Worm (Caenorhabditis elegans) whole organism, L1 larva: ENCODE data around the gene mup-2.
A peak's percentile ranks its signal among the peaks of the same experiment; 100 is the strongest.

Experiments used
- C04F5.9 ChIP-seq: sonication (generic microtip); optimal IDR thresholded peaks from 2 replicates; lab custom pipeline; 2016; ENCODE audit warnings: missing genetic modification characterization, missing compliant biosample characterization
- alr-1 ChIP-seq: fragments of 200-800 bp; sonication (Bioruptor generic); optimal IDR thresholded peaks from 2 replicates; lab custom pipeline; 2018; ENCODE audit warnings: borderline replicate concordance, mild to moderate bottlenecking, missing genetic modification characterization, missing compliant biosample characterization
- ceh-63 ChIP-seq: fragments of 200-800 bp; sonication (Bioruptor generic); optimal IDR thresholded peaks from 2 replicates; lab custom pipeline; 2018; ENCODE audit warnings: mild to moderate bottlenecking, missing genetic modification characterization, missing compliant biosample characterization
- ceh-8 ChIP-seq: fragments of 200-800 bp; sonication (Bioruptor generic); optimal IDR thresholded peaks from 2 replicates; lab custom pipeline; 2018; ENCODE audit warnings: mild to moderate bottlenecking, missing genetic modification characterization, moderate library complexity, missing compliant biosample characterization
- ceh-82 ChIP-seq, 3 experiments: fragments of 150-350 bp in 1 of 3; sonication (generic microtip) in 2 of 3; optimal IDR thresholded peaks; 2 replicates each; lab custom pipeline; 2014 to 2017; ENCODE audit warnings: missing biosample characterization in 3 of 3, missing genetic modification characterization in 3 of 3
- ceh-88 ChIP-seq: fragments of 200-800 bp; sonication (Bioruptor generic); IDR thresholded peaks from 2 replicates; pipeline ENCODE4 v1.3.6; 2022; ENCODE audit warnings: missing genetic modification characterization, missing compliant biosample characterization
- ces-1 ChIP-seq: fragments of 150-350 bp; optimal IDR thresholded peaks from 2 replicates; lab custom pipeline; 2014; ENCODE audit warnings: missing biosample characterization, missing genetic modification reagents, missing genetic modification characterization
- efl-3 ChIP-seq: fragments of 200-800 bp; sonication (Bioruptor generic); optimal IDR thresholded peaks from 2 replicates; lab custom pipeline; 2018; ENCODE audit warnings: mild to moderate bottlenecking, missing genetic modification characterization, missing compliant biosample characterization
- egl-13 ChIP-seq: sonication (generic microtip); optimal IDR thresholded peaks from 2 replicates; lab custom pipeline; 2016; ENCODE audit warnings: missing genotype, missing genetic modification reagents, missing genetic modification characterization, missing compliant biosample characterization
- fkh-8 ChIP-seq: sonication (generic microtip); optimal IDR thresholded peaks from 2 replicates; lab custom pipeline; 2016; ENCODE audit warnings: mild to moderate bottlenecking, missing genetic modification characterization, missing compliant biosample characterization
- fos-1 ChIP-seq: fragments of 150-350 bp; optimal IDR thresholded peaks from 2 replicates; lab custom pipeline; 2014; ENCODE audit warnings: missing biosample characterization, missing genetic modification characterization
- grh-1 ChIP-seq: fragments of 200-800 bp; sonication (Bioruptor generic); IDR thresholded peaks from 2 replicates; pipeline ENCODE4 v1.3.6; 2022; ENCODE audit warnings: missing genetic modification reagents, missing genetic modification characterization, missing compliant biosample characterization
- hlh-4 ChIP-seq: sonication (generic microtip); optimal IDR thresholded peaks from 2 replicates; lab custom pipeline; 2016; ENCODE audit warnings: mild to moderate bottlenecking, missing genetic modification characterization, missing compliant biosample characterization
- hpl-2 ChIP-seq: fragments of 150-350 bp; optimal IDR thresholded peaks from 2 replicates; lab custom pipeline; 2014; ENCODE audit warnings: missing biosample characterization, missing genetic modification reagents, missing genetic modification characterization
- irx-1 ChIP-seq: sonication (generic microtip); optimal IDR thresholded peaks from 2 replicates; lab custom pipeline; 2016; ENCODE audit warnings: missing genetic modification characterization, missing compliant biosample characterization
- isw-1 ChIP-seq: fragments of 200-800 bp; sonication (Bioruptor generic); IDR thresholded peaks from 2 replicates; pipeline ENCODE4 v1.3.6; 2022; ENCODE audit warnings: missing genetic modification characterization, missing compliant biosample characterization
- jun-1 ChIP-seq: fragments of 150-350 bp; optimal IDR thresholded peaks from 2 replicates; lab custom pipeline; 2014; ENCODE audit warnings: missing biosample characterization, missing genetic modification reagents, missing genetic modification characterization
- lin-13 ChIP-seq: fragments of 150-350 bp; optimal IDR thresholded peaks from 2 replicates; lab custom pipeline; 2014; ENCODE audit warnings: missing biosample characterization, missing genetic modification reagents, missing genetic modification characterization
- lin-14 ChIP-seq: fragments of 200-800 bp; sonication (Bioruptor generic); optimal IDR thresholded peaks from 2 replicates; lab custom pipeline; 2018; ENCODE audit warnings: mild to moderate bottlenecking, missing genetic modification characterization, moderate library complexity, missing compliant biosample characterization
- lin-15B ChIP-seq: fragments of 150-350 bp; sonication (generic microtip); optimal IDR thresholded peaks from 3 replicates; lab custom pipeline; 2014; ENCODE audit warnings: missing biosample characterization, missing genetic modification characterization
- lin-35 ChIP-seq, 2 experiments: fragments of 150-350 bp; optimal IDR thresholded peaks; 2 replicates each; lab custom pipeline; 2014; ENCODE audit warnings: missing biosample characterization in 2 of 2, missing genetic modification characterization in 2 of 2, missing genetic modification reagents in 2 of 2
- lir-3 ChIP-seq: sonication (generic microtip); optimal IDR thresholded peaks from 2 replicates; lab custom pipeline; 2016; ENCODE audit warnings: mild to moderate bottlenecking, missing genetic modification characterization, moderate library complexity, missing compliant biosample characterization; ENCODE audit not compliant: poor library complexity
- lsy-2 ChIP-seq, 2 experiments: fragments of 150-350 bp; optimal IDR thresholded peaks; 2 replicates each; lab custom pipeline; 2014; ENCODE audit warnings: missing biosample characterization in 2 of 2, missing genetic modification characterization in 2 of 2
- mef-2 ChIP-seq: fragments of 150-350 bp; optimal IDR thresholded peaks from 2 replicates; lab custom pipeline; 2014; ENCODE audit warnings: missing biosample characterization, missing genetic modification characterization
- nhr-11 ChIP-seq: fragments of 150-350 bp; optimal IDR thresholded peaks from 2 replicates; lab custom pipeline; 2014; ENCODE audit warnings: missing biosample characterization, missing genetic modification characterization
- nhr-12 ChIP-seq: sonication (generic microtip); optimal IDR thresholded peaks from 2 replicates; lab custom pipeline; 2017; ENCODE audit warnings: missing biosample characterization, missing genetic modification characterization
- nhr-20 ChIP-seq: sonication (generic microtip); optimal IDR thresholded peaks from 2 replicates; lab custom pipeline; 2016; ENCODE audit warnings: mild to moderate bottlenecking, missing genetic modification characterization, missing compliant biosample characterization
- nhr-237 ChIP-seq: fragments of 150-350 bp; optimal IDR thresholded peaks from 2 replicates; lab custom pipeline; 2014; ENCODE audit warnings: missing biosample characterization, missing genetic modification characterization
- nhr-28 ChIP-seq: fragments of 150-350 bp; optimal IDR thresholded peaks from 2 replicates; lab custom pipeline; 2014; ENCODE audit warnings: missing biosample characterization, missing genetic modification characterization
- nhr-84 ChIP-seq: sonication (generic microtip); optimal IDR thresholded peaks from 2 replicates; lab custom pipeline; 2017; ENCODE audit warnings: missing biosample characterization, missing genetic modification characterization
- nhr-90 ChIP-seq: sonication (generic microtip); optimal IDR thresholded peaks from 2 replicates; lab custom pipeline; 2016; ENCODE audit warnings: mild to moderate bottlenecking, missing genetic modification characterization, missing compliant biosample characterization; ENCODE audit not compliant: poor library complexity
- pag-3 ChIP-seq: sonication (generic microtip); optimal IDR thresholded peaks from 2 replicates; lab custom pipeline; 2017; ENCODE audit warnings: missing genetic modification characterization, mild to moderate bottlenecking, missing compliant biosample characterization, antibody characterized with exemption, borderline replicate concordance; ENCODE audit not compliant: insufficient read depth
- skn-1 ChIP-seq: fragments of 150-350 bp; optimal IDR thresholded peaks from 2 replicates; lab custom pipeline; 2014; ENCODE audit warnings: missing biosample characterization, missing genetic modification characterization
- snpc-4 ChIP-seq: fragments of 150-350 bp; optimal IDR thresholded peaks from 2 replicates; lab custom pipeline; 2014; ENCODE audit warnings: missing biosample characterization, missing genetic modification characterization
- snu-23 ChIP-seq: sonication (generic microtip); optimal IDR thresholded peaks from 2 replicates; lab custom pipeline; 2016; ENCODE audit warnings: missing genetic modification characterization, missing compliant biosample characterization
- sox-4 ChIP-seq: sonication (generic microtip); optimal IDR thresholded peaks from 2 replicates; lab custom pipeline; 2016; ENCODE audit warnings: missing genetic modification characterization, missing compliant biosample characterization
- sptf-1 ChIP-seq: fragments of 150-350 bp; optimal IDR thresholded peaks from 2 replicates; lab custom pipeline; 2014; ENCODE audit warnings: missing biosample characterization, missing genetic modification characterization
- sup-37 ChIP-seq: fragments of 200-800 bp; sonication (Bioruptor generic); optimal IDR thresholded peaks from 2 replicates; lab custom pipeline; 2018; ENCODE audit warnings: mild to moderate bottlenecking, missing genetic modification characterization, missing compliant biosample characterization
- swsn-7 ChIP-seq: sonication (generic microtip); optimal IDR thresholded peaks from 2 replicates; lab custom pipeline; 2016; ENCODE audit warnings: missing genetic modification characterization, missing compliant biosample characterization
- tlp-1 ChIP-seq: fragments of 150-350 bp; optimal IDR thresholded peaks from 2 replicates; lab custom pipeline; 2014; ENCODE audit warnings: missing biosample characterization, missing genetic modification characterization
- unc-130 ChIP-seq: fragments of 150-350 bp; optimal IDR thresholded peaks from 2 replicates; lab custom pipeline; 2017; ENCODE audit warnings: missing biosample characterization, missing genetic modification characterization, inconsistent platforms
- unc-62 ChIP-seq: fragments of 150-350 bp; optimal IDR thresholded peaks from 2 replicates; lab custom pipeline; 2014; ENCODE audit warnings: missing biosample characterization, missing genetic modification reagents, missing genetic modification characterization
- vab-15 ChIP-seq: sonication (generic microtip); optimal IDR thresholded peaks from 2 replicates; lab custom pipeline; 2017; ENCODE audit warnings: missing genotype, mild to moderate bottlenecking, missing genetic modification characterization, missing compliant biosample characterization
- xbp-1 ChIP-seq: sonication (generic microtip); optimal IDR thresholded peaks from 2 replicates; lab custom pipeline; 2016; ENCODE audit warnings: missing genetic modification characterization, missing compliant biosample characterization

The mup-2 gene

DNA sequence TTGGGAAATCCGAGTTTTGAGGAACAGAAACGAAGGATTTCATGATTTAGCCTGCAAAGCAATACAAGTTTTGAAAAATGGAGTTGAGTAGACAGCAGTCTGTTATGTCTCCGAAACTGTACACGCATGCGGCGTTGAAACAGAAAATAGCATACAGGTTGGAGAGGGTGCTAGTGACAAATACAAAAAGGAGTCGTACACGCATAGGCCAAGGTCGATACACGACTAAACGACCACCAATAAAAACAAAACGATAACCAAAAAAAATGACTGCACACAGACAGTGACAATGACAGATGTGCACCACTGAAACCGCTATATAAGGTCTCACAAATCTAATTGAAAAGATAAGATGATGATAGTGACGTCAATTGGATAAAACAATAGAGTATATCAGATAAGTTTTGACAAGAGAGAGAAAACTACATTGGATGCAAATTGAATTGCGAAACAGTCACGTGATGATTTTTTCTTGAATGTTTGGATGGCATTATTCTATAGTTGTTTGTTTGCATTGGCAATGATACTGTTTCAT lies 38.9 kb upstream of the mup-2 start, which contains the start of gene fah-1 (continued):
- TF ChIP-seq jun-1 (tag; lab: Kevin White, UChicago) (no peak), nhr-11 (tag; lab: Kevin White, UChicago) (no peak), ces-1 (GFP tag; lab: Kevin White, UChicago) (no peak), sup-37 (GFP tag; lab: Kevin White, UChicago) (no peak), pag-3 (tag; lab: Kevin White, UChicago) (peak; percentile 89), hpl-2 (GFP tag; lab: Kevin White, UChicago) (no peak), hlh-4 (tag; lab: Kevin White, UChicago) (no peak), vab-15 (peak; percentile 1), unc-62 (GFP tag; lab: Kevin White, UChicago) (no peak), ceh-63 (GFP tag; lab: Kevin White, UChicago) (no peak), egl-13 (tag; lab: Kevin White, UChicago) (no peak), sox-4 (tag; lab: Kevin White, UChicago) (no peak), isw-1 (no peak), alr-1 (tag; lab: Kevin White, UChicago) (no peak), fkh-8 (no peak), nhr-20 (peak; percentile 97), ceh-8 (GFP tag; lab: Kevin White, UChicago) (no peak), nhr-28 (tag; lab: Kevin White, UChicago) (no peak), mef-2 (tag; lab: Kevin White, UChicago) (no peak), efl-3 (no peak), nhr-84 (tag; lab: Kevin White, UChicago) (no peak), ceh-82 (tag; optimal IDR thresholded peaks at IDR 0.05; lab: Kevin White, UChicago) (no peak), xbp-1 (peak; percentile 52), C04F5.9 (tag; lab: Kevin White, UChicago) (no peak), unc-130 (no peak), grh-1 (GFP tag; lab: Robert Waterston, UW) (peak; percentile 65), lin-15B (tag; lab: Kevin White, UChicago) (no peak), lir-3 (no peak), skn-1 (tag; lab: Kevin White, UChicago) (peak; percentile 1), irx-1 (tag; lab: Kevin White, UChicago) (no peak), lin-35 (GFP tag; optimal IDR thresholded peaks at IDR 0.05; lab: Kevin White, UChicago) (peak in 1 of 2 experiments; percentile 41), ceh-88 (GFP tag; lab: Robert Waterston, UW) (no peak), swsn-7 (tag; lab: Kevin White, UChicago) (peak; percentile 27), nhr-237 (tag; lab: Kevin White, UChicago) (no peak), snu-23 (GFP tag; lab: Kevin White, UChicago) (peak; percentile 66), nhr-12 (no peak), fos-1 (tag; lab: Kevin White, UChicago) (no peak), lin-14 (GFP tag; lab: Kevin White, UChicago) (peak; percentile 80), lsy-2 (tag; optimal IDR thresholded peaks at IDR 0.05; lab: Kevin White, UChicago) (no peak), snpc-4 (tag; lab: Kevin White, UChicago) (no peak), tlp-1 (tag; lab: Kevin White, UChicago) (no peak), nhr-90 (peak; percentile 84), sptf-1 (tag; lab: Kevin White, UChicago) (no peak), lin-13 (GFP tag; lab: Kevin White, UChicago) (no peak)
